Worm (Caenorhabditis elegans) whole organism, L3 larva: Measurements from ENCODE around the gene F29A7.4.

Source experiments
- ama-1 ChIP-seq: fragments of 150-350 bp; optimal IDR thresholded peaks from 2 replicates; lab custom pipeline; 2018
- mdl-1 ChIP-seq: fragments of 150-350 bp; optimal IDR thresholded peaks from 2 replicates; lab custom pipeline; 2014; ENCODE audit warnings: missing biosample characterization, missing genetic modification characterization
- skn-1 ChIP-seq: fragments of 150-350 bp; optimal IDR thresholded peaks from 2 replicates; lab custom pipeline; 2014; ENCODE audit warnings: missing biosample characterization, missing genetic modification characterization
- unc-39 ChIP-seq: sonication (generic microtip); optimal IDR thresholded peaks from 4 replicates; lab custom pipeline; 2017; ENCODE audit warnings: missing biosample characterization, missing genetic modification characterization
- unc-62 ChIP-seq: fragments of 150-350 bp; sonication (generic microtip); optimal IDR thresholded peaks from 4 replicates; lab custom pipeline; 2014; ENCODE audit warnings: missing biosample characterization, missing genetic modification reagents, missing genetic modification characterization

DNA sequence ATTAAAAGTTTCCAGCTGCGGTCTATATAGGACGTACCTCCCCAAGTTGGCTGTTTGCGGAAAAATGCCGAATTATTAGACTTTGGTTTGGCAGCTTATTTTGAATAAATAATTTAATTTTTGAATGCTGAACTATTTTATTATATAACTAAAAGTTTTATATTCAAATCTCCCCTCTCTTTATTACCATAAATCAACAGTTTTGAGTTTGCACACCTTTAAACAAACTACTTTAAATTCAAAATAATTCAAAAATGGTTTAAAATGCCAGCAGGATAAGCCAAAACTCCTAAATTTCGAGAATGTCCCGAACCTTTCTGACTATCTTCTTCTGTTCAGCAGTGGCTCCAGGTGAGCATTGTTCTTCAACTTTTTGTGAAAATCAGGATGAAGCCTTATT lies 29.5 kb downstream of the F29A7.4 start, which contains the start of gene F08D12.3:
- no peak for TF ChIP-seq skn-1 (tag; lab: Kevin White, UChicago)
- TF ChIP-seq ama-1 = no peak
- TF ChIP-seq unc-62 (GFP tag; lab: Kevin White, UChicago) = no peak
- TF ChIP-seq mdl-1 (tag; lab: Kevin White, UChicago) = no peak
- TF ChIP-seq unc-39 (tag; lab: Kevin White, UChicago) = no peak
